Fruit fly (Drosophila melanogaster) S2 (cell line): ENCODE measurements around the gene CG32206.
A peak's percentile ranks its signal among the peaks of the same experiment; 100 is the strongest.

Source experiments
- CG8478 ChIP-seq: fragments of >200 bp; optimal IDR thresholded peaks from 2 replicates; lab custom pipeline; 2018
- CTCF ChIP-seq, 2 experiments: fragments of >200 bp; optimal IDR thresholded peaks; 2 replicates each; lab custom pipeline; 2018

Gene CG32206

dm6 chr3L:19326029-19326428 is 86.7 kb downstream of the CG32206 start:
- no peak for TF ChIP-seq CTCF (optimal IDR thresholded peaks at IDR 0.05; lab: Kevin White, UChicago)
- no peak for TF ChIP-seq CG8478

- no peak for TF ChIP-seq CTCF (optimal IDR thresholded peaks at IDR 0.05; lab: Kevin White, UChicago)
- no peak for TF ChIP-seq CG8478
Measured at dm6 chr3L:19316638-19317037, 96.1 kb downstream of the CG32206 start.

- no peak for TF ChIP-seq CG8478
- no peak for TF ChIP-seq CTCF (optimal IDR thresholded peaks at IDR 0.05; lab: Kevin White, UChicago)
Measured at dm6 chr3L:19314877-19315276, 97.8 kb downstream of the CG32206 start.

- no peak for TF ChIP-seq CTCF (optimal IDR thresholded peaks at IDR 0.05; lab: Kevin White, UChicago)
- TF ChIP-seq CG8478, result no peak
Measured at dm6 chr3L:19294613-19295299, 118.0 kb downstream of the CG32206 start.

dm6 chr3L:19294235-19294612 is 118.5 kb downstream of the CG32206 start, which contains the start of gene fal:
Gene fal, plus strand, starts transcription at chr3L:19294564.
- no peak for TF ChIP-seq CG8478
- TF ChIP-seq CTCF (optimal IDR thresholded peaks at IDR 0.05; lab: Kevin White, UChicago), result peak; percentile 92 to 93

dm6 chr3L:19293178-19293741 is 119.5 kb downstream of the CG32206 start:
- TF ChIP-seq CTCF (optimal IDR thresholded peaks at IDR 0.05; lab: Kevin White, UChicago), result no peak
- no peak for TF ChIP-seq CG8478

- TF ChIP-seq CG8478 (no peak), CTCF (optimal IDR thresholded peaks at IDR 0.05; lab: Kevin White, UChicago) (no peak)
Measured at dm6 chr3L:19292440-19293175, 120.1 kb downstream of the CG32206 start, which contains the start of gene Gbs-76A. Gene Gbs-76A, minus strand, starts transcription at chr3L:19292766.

- TF ChIP-seq CG8478 (no peak), CTCF (optimal IDR thresholded peaks at IDR 0.05; lab: Kevin White, UChicago) (no peak)
Measured at dm6 chr3L:19291465-19292413, 121.0 kb downstream of the CG32206 start.
